Fruit fly (Drosophila melanogaster) S2 (cell line): ENCODE measurements around the gene Blos4.

ENCODE experiments used
- CG8478 ChIP-seq: fragments of >200 bp; optimal IDR thresholded peaks from 2 replicates; lab custom pipeline; 2018
- CTCF ChIP-seq, 2 experiments: fragments of >200 bp; optimal IDR thresholded peaks; 2 replicates each; lab custom pipeline; 2018

dm6 chr3L:10903449-10903848 is 24.6 kb downstream of the Blos4 start:
- no peak for TF ChIP-seq CG8478 (lab: Kevin White, UChicago)
- TF ChIP-seq CTCF (optimal IDR thresholded peaks at IDR 0.05; lab: Kevin White, UChicago): no peak
